Fruit fly (Drosophila melanogaster): ENCODE results near the gene Hsc70-1.

The Hsc70-1 gene

dm6 chr3L:13964635-13965501 lies 9.0 kb upstream of the Hsc70-1 start, which contains the start of the genes Meics, Nxf3 and ssp2 (continued):
- no peak for TF ChIP-seq CG14014 (GFP tag; IDR thresholded peaks at IDR 0.05)
- TF ChIP-seq CG17802 (tag; optimal IDR thresholded peaks at IDR 0.05), result no peak
- no peak for TF ChIP-seq repo (GFP tag; optimal IDR thresholded peaks at IDR 0.05)
- TF ChIP-seq MTF-1 (GFP tag; optimal IDR thresholded peaks at IDR 0.05; ENCODE audit: borderline replicate concordance), result no peak
- TF ChIP-seq CG17186 (GFP tag; optimal IDR thresholded peaks at IDR 0.05), result no peak
- peak; percentile 3 for TF ChIP-seq tio (GFP tag; optimal IDR thresholded peaks at IDR 0.05)
- TF ChIP-seq CG6254 (GFP tag; optimal IDR thresholded peaks at IDR 0.05), result no peak
- TF ChIP-seq CG9215 (GFP tag; IDR thresholded peaks at IDR 0.05), result peak; percentile 43; the same call in 1 of the 2 replicates
- TF ChIP-seq ranshi (GFP tag; IDR thresholded peaks at IDR 0.05), result peak; percentile 50; the same call in 1 of the 2 replicates
- TF ChIP-seq BtbVII (GFP tag; optimal IDR thresholded peaks at IDR 0.05), result no peak
- no peak for TF ChIP-seq exex (tag; optimal IDR thresholded peaks at IDR 0.05)
- TF ChIP-seq CG4404 (GFP tag; IDR thresholded peaks at IDR 0.05), result no peak
- no peak for TF ChIP-seq CG3065 (GFP tag; optimal IDR thresholded peaks at IDR 0.05)
- peak; percentile 12 for TF ChIP-seq trem (tag; optimal IDR thresholded peaks at IDR 0.05)
- no peak for TF ChIP-seq Optix (GFP tag; IDR thresholded peaks at IDR 0.05)
- no peak for TF ChIP-seq fd64A (GFP tag; optimal IDR thresholded peaks at IDR 0.05)
- TF ChIP-seq Scr (GFP tag; IDR thresholded peaks at IDR 0.05; ENCODE audit: partially characterized antibody), result peak; percentile 74
- peak; percentile 19 for TF ChIP-seq lilli (GFP tag; optimal IDR thresholded peaks at IDR 0.05)
- no peak for TF ChIP-seq D (optimal IDR thresholded peaks at IDR 0.05)
- TF ChIP-seq D (GFP tag; optimal IDR thresholded peaks at IDR 0.05), result peak; percentile 25
- TF ChIP-seq stwl (tag; optimal IDR thresholded peaks at IDR 0.05), result peak; percentile 48
- TF ChIP-seq da (GFP tag; optimal IDR thresholded peaks at IDR 0.05), result no peak
- no peak for TF ChIP-seq slou (GFP tag; optimal IDR thresholded peaks at IDR 0.05)
- TF ChIP-seq CG10321 (GFP tag; IDR thresholded peaks at IDR 0.05), result no peak
- no peak for TF ChIP-seq sc (optimal IDR thresholded peaks at IDR 0.05)
- peak; percentile 7 for TF ChIP-seq sc (GFP tag; optimal IDR thresholded peaks at IDR 0.05)
- no peak; the same call in 1 of the 2 replicates for TF ChIP-seq ttk (GFP tag; IDR thresholded peaks at IDR 0.05)
- no peak for TF ChIP-seq h (optimal IDR thresholded peaks at IDR 0.05)
- no peak for TF ChIP-seq nom (GFP tag; optimal IDR thresholded peaks at IDR 0.05)
- peak; percentile 26 for TF ChIP-seq Dek (tag; optimal IDR thresholded peaks at IDR 0.05)
- TF ChIP-seq pho (GFP tag; optimal IDR thresholded peaks at IDR 0.05), result no peak
- no peak for TF ChIP-seq CG4707 (GFP tag; optimal IDR thresholded peaks at IDR 0.05)
- peak; percentile 34; the same call in 1 of the 2 replicates for TF ChIP-seq sisA (GFP tag; IDR thresholded peaks at IDR 0.05)
- peak; percentile 20 for TF ChIP-seq CG8944 (GFP tag; optimal IDR thresholded peaks at IDR 0.05)
- peak; percentile 72 for TF ChIP-seq nmo (GFP tag; optimal IDR thresholded peaks at IDR 0.05)
- no peak for TF ChIP-seq pan (optimal IDR thresholded peaks at IDR 0.05)
- no peak for TF ChIP-seq pan (GFP tag; optimal IDR thresholded peaks at IDR 0.05 in 1 of 2, IDR thresholded peaks at IDR 0.05 in 1 of 2)
- no peak for TF ChIP-seq Atf3 (GFP tag; optimal IDR thresholded peaks at IDR 0.05)
- no peak for TF ChIP-seq CG7357 (GFP tag; IDR thresholded peaks at IDR 0.05)
- TF ChIP-seq Deaf1 (tag; optimal IDR thresholded peaks at IDR 0.05), result no peak
- TF ChIP-seq CG15011 (GFP tag; optimal IDR thresholded peaks at IDR 0.05), result no peak
- TF ChIP-seq H15 (GFP tag; IDR thresholded peaks at IDR 0.05), result no peak
- no peak for TF ChIP-seq ssp (GFP tag; IDR thresholded peaks at IDR 0.05)
- TF ChIP-seq ATbp (GFP tag; optimal IDR thresholded peaks at IDR 0.05), result no peak
- TF ChIP-seq Sox102F (GFP tag; optimal IDR thresholded peaks at IDR 0.05), result no peak
- TF ChIP-seq kay (GFP tag; optimal IDR thresholded peaks at IDR 0.05), result peak; percentile 16
- TF ChIP-seq Dbx (GFP tag; IDR thresholded peaks at IDR 0.05), result 0 out of 3 replicates have a peak, but pooled peaks have one; percentile 21
- no peak for TF ChIP-seq Poxn (GFP tag; IDR thresholded peaks at IDR 0.05)
- TF ChIP-seq slbo (GFP tag; IDR thresholded peaks at IDR 0.05), result peak; percentile 79
- no peak for TF ChIP-seq wdn (GFP tag; IDR thresholded peaks at IDR 0.05)
- TF ChIP-seq sima (GFP tag; optimal IDR thresholded peaks at IDR 0.05), result no peak

Measured in whole organism, embryonic.